Fruit fly (Drosophila melanogaster) whole organism, embryonic: ENCODE measurements around the gene CG42445.

Source experiments
- Asciz ChIP-seq: fragments of 200-800 bp; sonication (Bioruptor generic); optimal IDR thresholded peaks from 2 replicates; lab custom pipeline; 2017; ENCODE audit warnings: missing biosample characterization, mild to moderate bottlenecking, missing genetic modification characterization, missing genetic modification reagents
- CG17359 ChIP-seq: fragments of 200-800 bp; sonication (Bioruptor generic); optimal IDR thresholded peaks from 3 replicates; lab custom pipeline; 2018; ENCODE audit warnings: missing biosample characterization, mild to moderate bottlenecking, missing genetic modification characterization, moderate library complexity
- CG7987 ChIP-seq: fragments of 200-800 bp; sonication (Bioruptor generic); optimal IDR thresholded peaks from 2 replicates; lab custom pipeline; 2018; ENCODE audit warnings: missing biosample characterization, mild to moderate bottlenecking, missing genetic modification characterization, moderate library complexity
- bowl ChIP-seq: fragments of 200-800 bp; sonication (Bioruptor generic); IDR thresholded peaks from 2 replicates; pipeline ENCODE4 v1.3.6; 2022; ENCODE audit warnings: missing biosample characterization, missing genetic modification characterization
- btn ChIP-seq: fragments of 200-800 bp; sonication (Bioruptor generic); optimal IDR thresholded peaks from 2 replicates; lab custom pipeline; 2016; ENCODE audit warnings: missing biosample characterization, missing genetic modification characterization
- dmrt99B ChIP-seq: fragments of 200-800 bp; sonication (Bioruptor generic); optimal IDR thresholded peaks from 2 replicates; lab custom pipeline; 2018; ENCODE audit warnings: missing biosample characterization, mild to moderate bottlenecking, missing genetic modification characterization, moderate library complexity
- knrl ChIP-seq: fragments of 200-800 bp; sonication (Bioruptor generic); IDR thresholded peaks from 3 replicates; pipeline ENCODE4 v1.3.6; 2022; ENCODE audit warnings: missing biosample characterization, missing genetic modification characterization; ENCODE audit not compliant: partially characterized antibody
- seq ChIP-seq: fragments of 200-800 bp; sonication (Bioruptor generic); IDR thresholded peaks from 2 replicates; pipeline ENCODE4 v1.3.6; 2022; ENCODE audit warnings: missing biosample characterization, missing genetic modification characterization

dm6 chr3L:8108886-8109285 lies 49.8 kb downstream of the CG42445 start, which contains the start of gene fan:
- TF ChIP-seq bowl (no peak), seq (no peak), CG7987 (no peak), CG17359 (tag; lab: Kevin White, UChicago) (no peak), knrl (GFP tag; lab: Robert Waterston, UW) (no peak), Asciz (GFP tag; lab: Kevin White, UChicago) (no peak), dmrt99B (tag; lab: Kevin White, UChicago) (no peak), btn (GFP tag; lab: Kevin White, UChicago) (no peak)
